Fruit fly (Drosophila melanogaster) whole organism, prepupa: ENCODE results near the gene Txl.
A peak's percentile ranks its signal among the peaks of the same experiment; 100 is the strongest.

Source experiments
- CG3919 ChIP-seq: fragments of 200-800 bp; sonication (Bioruptor generic); optimal IDR thresholded peaks from 3 replicates; lab custom pipeline; 2016; ENCODE audit warnings: missing biosample characterization, missing genetic modification characterization
- CG6854 ChIP-seq: fragments of 200-800 bp; sonication (Bioruptor generic); optimal IDR thresholded peaks from 2 replicates; lab custom pipeline; 2017; ENCODE audit warnings: missing biosample characterization, mild to moderate bottlenecking, missing genetic modification characterization
- CG8119 ChIP-seq: fragments of 200-800 bp; sonication (Bioruptor generic); IDR thresholded peaks from 3 replicates; pipeline ENCODE4 v1.3.6; 2022; ENCODE audit warnings: missing biosample characterization, missing genetic modification characterization
- Hr38 ChIP-seq: sonication (Bioruptor generic); optimal IDR thresholded peaks from 2 replicates; lab custom pipeline; 2016; ENCODE audit warnings: missing biosample characterization, missing genetic modification characterization
- pdm3 ChIP-seq: fragments of 200-800 bp; sonication (Bioruptor generic); optimal IDR thresholded peaks from 3 replicates; lab custom pipeline; 2016; ENCODE audit warnings: missing biosample characterization, missing genetic modification characterization

DNA sequence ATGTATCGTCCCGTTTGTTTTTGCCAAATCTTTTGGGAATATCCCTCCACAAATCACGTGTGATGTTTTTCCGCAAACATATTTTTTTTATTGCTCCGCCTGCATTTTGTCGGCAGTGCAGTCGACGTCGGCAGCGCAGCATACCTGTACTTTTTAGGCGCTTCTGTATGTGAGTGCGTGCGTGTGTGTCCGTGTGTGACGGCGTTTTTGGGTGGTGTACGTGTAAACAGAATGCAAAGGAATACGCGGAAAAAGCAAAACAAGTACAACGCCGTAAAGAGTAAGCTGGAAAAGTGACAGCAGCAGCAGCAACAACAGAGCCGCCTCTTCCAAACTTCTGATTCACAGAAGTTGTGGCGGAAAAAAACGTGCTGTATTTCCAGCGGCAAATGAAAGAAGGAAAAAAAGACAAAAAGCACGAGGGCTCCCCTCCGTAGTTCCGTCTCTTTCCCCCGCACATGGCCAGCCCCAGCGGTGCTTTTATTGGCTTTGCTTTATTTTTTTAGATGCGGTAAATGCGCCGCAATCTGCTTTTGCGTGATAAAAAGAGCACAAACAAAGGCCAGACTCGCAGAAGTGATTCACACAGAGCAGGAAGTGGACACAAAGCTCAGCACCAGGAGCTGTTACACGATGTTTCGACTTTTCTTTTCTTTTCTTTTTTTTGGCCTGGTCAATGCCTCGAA is 4.6 kb downstream of the Txl start:
- peak; percentile 41 for TF ChIP-seq CG6854 (GFP tag; lab: Kevin White, UChicago)
- peak; percentile 12 for TF ChIP-seq CG3919 (GFP tag; lab: Kevin White, UChicago)
- TF ChIP-seq Hr38 (GFP tag; lab: Kevin White, UChicago), result no peak
- peak; percentile 84 for TF ChIP-seq CG8119 (GFP tag; lab: Robert Waterston, UW)
- no peak for TF ChIP-seq pdm3 (GFP tag; lab: Kevin White, UChicago)
